Worm (Caenorhabditis elegans) whole organism, late embryonic: Measurements from ENCODE around the gene hst-3.2.

ENCODE experiments used
- ahr-1 ChIP-seq: sonication (generic microtip); optimal IDR thresholded peaks from 2 replicates; lab custom pipeline; 2016; ENCODE audit warnings: missing genetic modification characterization, missing compliant biosample characterization
- ama-1 ChIP-seq: fragments of 150-350 bp; optimal IDR thresholded peaks from 2 replicates; lab custom pipeline; 2014
- ceh-22 ChIP-seq: sonication (generic microtip); optimal IDR thresholded peaks from 2 replicates; lab custom pipeline; 2017; ENCODE audit warnings: missing biosample characterization, missing genetic modification characterization
- ceh-31 ChIP-seq: sonication (generic microtip); optimal IDR thresholded peaks from 2 replicates; lab custom pipeline; 2016; ENCODE audit warnings: missing genetic modification characterization, missing compliant biosample characterization
- che-1 ChIP-seq: sonication (generic microtip); optimal IDR thresholded peaks from 2 replicates; lab custom pipeline; 2016; ENCODE audit warnings: mild to moderate bottlenecking, missing genetic modification characterization, missing compliant biosample characterization
- fkh-10 ChIP-seq: fragments of 150-350 bp; optimal IDR thresholded peaks from 2 replicates; lab custom pipeline; 2014; ENCODE audit warnings: missing biosample characterization, missing genetic modification reagents, missing genetic modification characterization
- npax-4 ChIP-seq: sonication (generic microtip); optimal IDR thresholded peaks from 2 replicates; lab custom pipeline; 2016; ENCODE audit warnings: missing genetic modification characterization, missing compliant biosample characterization
- pqm-1 ChIP-seq: sonication (generic microtip); optimal IDR thresholded peaks from 2 replicates; lab custom pipeline; 2016; ENCODE audit warnings: missing genetic modification characterization, missing compliant biosample characterization
- sox-4 ChIP-seq: sonication (generic microtip); optimal IDR thresholded peaks from 2 replicates; lab custom pipeline; 2017; ENCODE audit warnings: mild to moderate bottlenecking, missing genetic modification characterization, inconsistent platforms, missing compliant biosample characterization
- unc-86 ChIP-seq: sonication (generic microtip); optimal IDR thresholded peaks from 2 replicates; lab custom pipeline; 2016; ENCODE audit warnings: missing genetic modification characterization, missing compliant biosample characterization

DNA sequence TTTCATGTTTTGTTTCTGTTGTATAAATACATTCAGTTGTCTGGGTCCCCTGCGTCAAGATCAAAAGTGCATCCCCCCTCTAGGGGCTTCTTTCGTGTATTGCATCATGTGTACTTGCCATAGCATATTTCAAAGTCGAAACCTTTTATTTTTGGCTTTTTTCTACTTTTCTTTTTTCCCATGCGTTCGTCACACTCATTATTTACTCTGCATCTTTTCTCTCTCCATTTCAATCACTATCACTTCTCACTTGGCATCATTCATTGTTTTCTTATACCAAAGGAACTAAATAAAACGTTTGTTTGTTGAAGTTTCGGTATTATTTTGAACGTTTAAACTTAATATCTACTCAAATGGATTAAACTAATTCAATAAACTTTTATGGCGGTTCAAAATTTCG, 15.7 kb upstream of the hst-3.2 start:
- TF ChIP-seq ahr-1 (tag; lab: Kevin White, UChicago) (no peak), ceh-31 (tag; lab: Kevin White, UChicago) (no peak), npax-4 (tag; lab: Kevin White, UChicago) (no peak), pqm-1 (no peak), ama-1 (lab: Kevin White, UChicago) (no peak), che-1 (tag; lab: Kevin White, UChicago) (no peak), fkh-10 (GFP tag; lab: Kevin White, UChicago) (no peak), sox-4 (tag; lab: Kevin White, UChicago) (no peak), unc-86 (tag; lab: Kevin White, UChicago) (no peak), ceh-22 (tag; lab: Kevin White, UChicago) (no peak)
